Worm (Caenorhabditis elegans) whole organism, L1 larva: ENCODE data around the gene T22D1.1.

ENCODE experiments used
- F16B12.6 ChIP-seq: fragments of 150-350 bp; optimal IDR thresholded peaks from 2 replicates; lab custom pipeline; 2014; ENCODE audit warnings: missing biosample characterization, missing genetic modification characterization
- aha-1 ChIP-seq: fragments of 150-350 bp; optimal IDR thresholded peaks from 2 replicates; lab custom pipeline; 2014; ENCODE audit warnings: missing biosample characterization, missing genetic modification characterization
- elt-3 ChIP-seq, 6 experiments: fragments of 150-350 bp in 1 of 6; sonication (generic microtip); optimal IDR thresholded peaks; 2 replicates each; lab custom pipeline; 2017 to 2018; ENCODE audit warnings: missing biosample characterization in 6 of 6, missing genetic modification characterization in 6 of 6, inconsistent platforms in 1 of 6
- ets-5 ChIP-seq: fragments of 200-800 bp; sonication (Bioruptor generic); IDR thresholded peaks from 2 replicates; pipeline ENCODE4 v1.3.6; 2022; ENCODE audit warnings: missing genetic modification characterization, missing compliant biosample characterization
- fos-1 ChIP-seq: fragments of 150-350 bp; optimal IDR thresholded peaks from 2 replicates; lab custom pipeline; 2014; ENCODE audit warnings: missing biosample characterization, missing genetic modification characterization
- lin-15B ChIP-seq: fragments of 150-350 bp; sonication (generic microtip); optimal IDR thresholded peaks from 3 replicates; lab custom pipeline; 2014; ENCODE audit warnings: missing biosample characterization, missing genetic modification characterization
- lin-35 ChIP-seq, 2 experiments: fragments of 150-350 bp; optimal IDR thresholded peaks; 2 replicates each; lab custom pipeline; 2014; ENCODE audit warnings: missing biosample characterization in 2 of 2, missing genetic modification characterization in 2 of 2, missing genetic modification reagents in 2 of 2
- lin-39 ChIP-seq: fragments of 150-350 bp; optimal IDR thresholded peaks from 2 replicates; lab custom pipeline; 2014; ENCODE audit warnings: missing biosample characterization, missing genetic modification reagents, missing genetic modification characterization
- nhr-90 ChIP-seq: sonication (generic microtip); optimal IDR thresholded peaks from 2 replicates; lab custom pipeline; 2016; ENCODE audit warnings: mild to moderate bottlenecking, missing genetic modification characterization, missing compliant biosample characterization; ENCODE audit not compliant: poor library complexity
- snpc-4 ChIP-seq: fragments of 150-350 bp; optimal IDR thresholded peaks from 2 replicates; lab custom pipeline; 2014; ENCODE audit warnings: missing biosample characterization, missing genetic modification characterization
- sptf-1 ChIP-seq: fragments of 150-350 bp; optimal IDR thresholded peaks from 2 replicates; lab custom pipeline; 2014; ENCODE audit warnings: missing biosample characterization, missing genetic modification characterization
- tbx-2 ChIP-seq: sonication (generic microtip); optimal IDR thresholded peaks from 2 replicates; lab custom pipeline; 2016; ENCODE audit warnings: missing genetic modification characterization, missing compliant biosample characterization
- unc-62 ChIP-seq: fragments of 150-350 bp; optimal IDR thresholded peaks from 2 replicates; lab custom pipeline; 2014; ENCODE audit warnings: missing biosample characterization, missing genetic modification reagents, missing genetic modification characterization
- ztf-11 ChIP-seq, 2 experiments: sonication (generic microtip); optimal IDR thresholded peaks; 2 replicates each; lab custom pipeline; 2016 to 2017; ENCODE audit warnings: missing genetic modification characterization in 2 of 2, missing biosample characterization in 1 of 2, missing compliant biosample characterization in 1 of 2

DNA sequence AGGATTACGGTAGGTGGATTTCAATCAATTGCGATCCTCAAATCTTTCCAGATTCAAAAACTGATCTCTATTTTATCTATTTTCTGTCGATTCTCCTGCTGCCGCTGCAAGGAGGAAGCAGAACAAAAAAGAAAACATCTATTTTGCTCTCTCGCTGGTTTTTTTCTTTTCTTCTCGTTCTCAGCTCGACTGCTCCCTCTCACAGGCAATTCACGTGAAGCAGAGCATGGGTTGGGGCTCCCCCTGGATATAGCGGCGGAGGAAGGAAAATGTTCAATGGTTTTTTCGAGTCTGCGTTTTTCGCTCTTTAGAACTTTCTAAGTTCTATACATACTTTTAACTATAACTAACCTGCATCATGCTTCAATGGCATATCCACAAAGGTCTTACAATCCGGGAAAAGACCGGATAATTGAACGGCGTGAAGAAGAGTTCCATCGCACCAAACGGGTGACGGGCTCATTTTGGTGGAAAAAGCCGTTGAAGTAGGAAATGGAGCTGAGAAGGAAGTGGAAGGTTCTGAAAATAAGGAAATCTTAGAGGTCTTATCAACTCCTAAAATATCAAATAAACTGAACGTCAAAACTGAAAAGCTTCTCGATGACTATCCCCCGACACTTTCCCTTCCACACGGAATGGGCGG, 44.1 kb upstream of the T22D1.1 start:
- TF ChIP-seq lin-15B (tag; lab: Kevin White, UChicago) (no peak), fos-1 (peak; percentile 49), sptf-1 (no peak), unc-62 (no peak), lin-39 (tag; lab: Kevin White, UChicago) (peak; percentile 6), tbx-2 (tag; lab: Kevin White, UChicago) (peak; percentile 70), lin-35 (GFP tag; optimal IDR thresholded peaks at IDR 0.05; lab: Kevin White, UChicago) (peak in 1 of 2 experiments; percentile 65), nhr-90 (tag; lab: Kevin White, UChicago) (no peak), F16B12.6 (tag; lab: Kevin White, UChicago) (no peak), snpc-4 (tag; lab: Kevin White, UChicago) (no peak), ztf-11 (tag; optimal IDR thresholded peaks at IDR 0.05; lab: Kevin White, UChicago) (no peak), elt-3 (tag; optimal IDR thresholded peaks at IDR 0.05; lab: Kevin White, UChicago) (no peak), ets-5 (GFP tag; lab: Robert Waterston, UW) (no peak), aha-1 (no peak)
